Worm (Caenorhabditis elegans): ENCODE data around the gene B0336.12.

DNA sequence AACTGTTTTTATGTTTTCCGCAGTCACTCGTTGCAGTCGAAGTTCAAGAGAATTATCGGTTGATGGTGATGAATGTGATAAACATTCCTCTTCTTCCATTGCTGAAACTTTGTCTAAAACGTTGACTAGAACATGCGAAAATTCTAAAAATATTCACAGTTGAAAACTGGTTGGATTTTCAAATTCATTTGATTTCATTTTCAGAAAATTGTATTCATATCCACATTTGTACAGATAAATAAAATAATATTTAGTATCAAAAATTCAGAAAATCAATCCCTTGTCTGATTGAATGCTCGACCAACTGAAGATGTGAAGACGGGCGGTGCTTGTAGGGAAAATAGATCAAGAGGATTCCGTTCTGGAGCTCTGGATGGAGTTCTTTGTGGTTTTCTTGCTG is 32.2 kb downstream of the B0336.12 start, which contains the start of gene F54E7.9:
- TF ChIP-seq nhr-12 (tag; optimal IDR thresholded peaks at IDR 0.05): no peak
- no peak for TF ChIP-seq egl-27 (tag; optimal IDR thresholded peaks at IDR 0.05)
- no peak for TF ChIP-seq unc-130 (tag; optimal IDR thresholded peaks at IDR 0.05)
- TF ChIP-seq lir-3 (tag; optimal IDR thresholded peaks at IDR 0.05; ENCODE audit: poor library complexity): no peak
- no peak for TF ChIP-seq lsy-2 (tag; optimal IDR thresholded peaks at IDR 0.05)
- no peak for TF ChIP-seq snpc-4 (tag; optimal IDR thresholded peaks at IDR 0.05)
- TF ChIP-seq ztf-11 (tag; optimal IDR thresholded peaks at IDR 0.05): no peak

Data from whole organism, L1 larva.